ENCODE assay signal across 1 worm cellular context in genomic region chrX:12884873-12885272, ce11.
TF ChIP-seq lines count a peak whose summit lies in the region.

Gene gpc-1 (minus strand): TSS chrX:12884989.

TF ChIP-seq in whole organism, L1 larva, 84 proteins besides CTCF, POLR2A, EP300 and RAD21 (continued from another document):
- TF ChIP-seq efl-3 (GFP tag; optimal IDR thresholded peaks at IDR 0.05; lab: Kevin White, UChicago) (no peak), aly-2 (tag; optimal IDR thresholded peaks at IDR 0.05; lab: Kevin White, UChicago) (no peak), F16B12.6 (tag; optimal IDR thresholded peaks at IDR 0.05; lab: Kevin White, UChicago) (no peak), egl-27 (tag; optimal IDR thresholded peaks at IDR 0.05; lab: Kevin White, UChicago) (no peak), nhr-20 (tag; optimal IDR thresholded peaks at IDR 0.05; lab: Kevin White, UChicago) (no peak), nhr-47 (tag; optimal IDR thresholded peaks at IDR 0.05; lab: Kevin White, UChicago) (peak; percentile 44), jun-1 (tag; optimal IDR thresholded peaks at IDR 0.05; lab: Kevin White, UChicago) (no peak), elt-2 (tag; optimal IDR thresholded peaks at IDR 0.05; lab: Kevin White, UChicago) (no peak), ama-1 (optimal IDR thresholded peaks at IDR 0.05; lab: Kevin White, UChicago) (no peak), xbp-1 (tag; optimal IDR thresholded peaks at IDR 0.05; lab: Kevin White, UChicago) (no peak), swsn-7 (tag; optimal IDR thresholded peaks at IDR 0.05; lab: Kevin White, UChicago) (peak; percentile 2), grh-1 (GFP tag; IDR thresholded peaks at IDR 0.05; lab: Robert Waterston, UW) (no peak), ztf-11 (tag; optimal IDR thresholded peaks at IDR 0.05; lab: Kevin White, UChicago) (no peak), alr-1 (tag; optimal IDR thresholded peaks at IDR 0.05; lab: Kevin White, UChicago; ENCODE audit: borderline replicate concordance) (no peak), Y116A8C.19 (tag; optimal IDR thresholded peaks at IDR 0.05; lab: Kevin White, UChicago; ENCODE audit: borderline replicate concordance) (no peak), C34B4.2 (tag; optimal IDR thresholded peaks at IDR 0.05; lab: Kevin White, UChicago) (no peak), fos-1 (tag; optimal IDR thresholded peaks at IDR 0.05; lab: Kevin White, UChicago) (no peak), fkh-10 (GFP tag; optimal IDR thresholded peaks at IDR 0.05; lab: Kevin White, UChicago) (no peak), unc-86 (tag; optimal IDR thresholded peaks at IDR 0.05; lab: Kevin White, UChicago) (no peak), rnt-1 (tag; optimal IDR thresholded peaks at IDR 0.05; lab: Kevin White, UChicago) (no peak), lin-15B (tag; optimal IDR thresholded peaks at IDR 0.05; lab: Kevin White, UChicago) (no peak), zip-4 (GFP tag; optimal IDR thresholded peaks at IDR 0.05; lab: Kevin White, UChicago) (no peak), C16A3.4 (tag; optimal IDR thresholded peaks at IDR 0.05; lab: Kevin White, UChicago) (no peak), nhr-84 (tag; optimal IDR thresholded peaks at IDR 0.05; lab: Kevin White, UChicago) (no peak), dsc-1 (tag; optimal IDR thresholded peaks at IDR 0.05; lab: Kevin White, UChicago) (peak; percentile 14), snpc-4 (tag; optimal IDR thresholded peaks at IDR 0.05; lab: Kevin White, UChicago) (no peak), nhr-11 (tag; optimal IDR thresholded peaks at IDR 0.05; lab: Kevin White, UChicago) (peak; percentile 3), ces-1 (GFP tag; optimal IDR thresholded peaks at IDR 0.05; lab: Kevin White, UChicago) (no peak), zag-1 (tag; optimal IDR thresholded peaks at IDR 0.05; lab: Kevin White, UChicago) (no peak), tlp-1 (tag; optimal IDR thresholded peaks at IDR 0.05; lab: Kevin White, UChicago) (no peak), egl-13 (tag; optimal IDR thresholded peaks at IDR 0.05; lab: Kevin White, UChicago) (no peak), hpl-2 (GFP tag; optimal IDR thresholded peaks at IDR 0.05; lab: Kevin White, UChicago) (no peak), dpl-1 (GFP tag; optimal IDR thresholded peaks at IDR 0.05; lab: Kevin White, UChicago) (no peak), unc-30 (tag; optimal IDR thresholded peaks at IDR 0.05; lab: Kevin White, UChicago) (no peak), irx-1 (tag; optimal IDR thresholded peaks at IDR 0.05; lab: Kevin White, UChicago) (no peak), efl-1 (optimal IDR thresholded peaks at IDR 0.05; lab: Kevin White, UChicago) (no peak), efl-1 (GFP tag; optimal IDR thresholded peaks at IDR 0.05 in 1 of 2; lab: Kevin White, UChicago) (peak in 1 of 2 experiments; percentile 52), fkh-4 (tag; optimal IDR thresholded peaks at IDR 0.05; lab: Kevin White, UChicago; ENCODE audit: borderline replicate concordance) (no peak), fkh-8 (tag; optimal IDR thresholded peaks at IDR 0.05; lab: Kevin White, UChicago) (peak; percentile 78), nhr-19 (GFP tag; conservative IDR thresholded peaks at IDR 0.05; lab: Robert Waterston, UW) (no peak), lsy-2 (tag; optimal IDR thresholded peaks at IDR 0.05; lab: Kevin White, UChicago) (peak in 1 of 2 experiments; percentile 29), vab-15 (tag; optimal IDR thresholded peaks at IDR 0.05; lab: Kevin White, UChicago) (no peak), mep-1 (tag; optimal IDR thresholded peaks at IDR 0.05; lab: Kevin White, UChicago) (no peak), nhr-71 (tag; optimal IDR thresholded peaks at IDR 0.05; lab: Kevin White, UChicago) (peak; percentile 52), pax-3 (tag; optimal IDR thresholded peaks at IDR 0.05; lab: Kevin White, UChicago) (no peak), snu-23 (GFP tag; optimal IDR thresholded peaks at IDR 0.05; lab: Kevin White, UChicago) (no peak), sup-37 (GFP tag; optimal IDR thresholded peaks at IDR 0.05; lab: Kevin White, UChicago) (no peak), nhr-237 (tag; optimal IDR thresholded peaks at IDR 0.05; lab: Kevin White, UChicago) (no peak), ceh-88 (GFP tag; IDR thresholded peaks at IDR 0.05; lab: Robert Waterston, UW) (no peak)
TF ChIP-seq in whole organism, L1 larva: peak in this region for 9.
